Fruit fly (Drosophila melanogaster) whole organism, embryonic: ENCODE measurements around the gene CG5446.

Experiments
- Antp ChIP-seq: fragments of 200-800 bp; sonication (Bioruptor generic); optimal IDR thresholded peaks from 3 replicates; lab custom pipeline; 2016; ENCODE audit warnings: missing biosample characterization, missing genetic modification characterization
- Atf3 ChIP-seq: fragments of 200-800 bp; sonication (Bioruptor generic); optimal IDR thresholded peaks from 3 replicates; lab custom pipeline; 2016; ENCODE audit warnings: missing biosample characterization, missing genetic modification characterization
- B-H1 ChIP-seq: fragments of 200-800 bp; sonication (Bioruptor generic); IDR thresholded peaks from 3 replicates; pipeline ENCODE4 v1.3.6; 2022; ENCODE audit warnings: missing biosample characterization, missing genetic modification characterization
- CG10209 ChIP-seq: fragments of 200-800 bp; sonication (Bioruptor generic); optimal IDR thresholded peaks from 3 replicates; lab custom pipeline; 2017; ENCODE audit warnings: missing biosample characterization, mild to moderate bottlenecking, missing genetic modification characterization, missing genetic modification reagents
- CG10462 ChIP-seq: fragments of 200-800 bp; sonication (Bioruptor generic); optimal IDR thresholded peaks from 2 replicates; lab custom pipeline; 2016; ENCODE audit warnings: missing biosample characterization, missing genetic modification characterization
- CG10543 ChIP-seq: fragments of 200-800 bp; sonication (Bioruptor generic); optimal IDR thresholded peaks from 3 replicates; lab custom pipeline; 2017; ENCODE audit warnings: missing biosample characterization, mild to moderate bottlenecking, missing genetic modification characterization, moderate library complexity
- CG12236 ChIP-seq: fragments of 200-800 bp; sonication (Bioruptor generic); optimal IDR thresholded peaks from 2 replicates; lab custom pipeline; 2016; ENCODE audit warnings: missing biosample characterization, missing genetic modification characterization
- CG12391 ChIP-seq: fragments of 200-800 bp; sonication (Bioruptor generic); optimal IDR thresholded peaks from 3 replicates; lab custom pipeline; 2018; ENCODE audit warnings: missing biosample characterization, mild to moderate bottlenecking, missing genetic modification characterization, moderate library complexity
- CG12744 ChIP-seq: fragments of 200-800 bp; sonication (Bioruptor generic); optimal IDR thresholded peaks from 2 replicates; lab custom pipeline; 2016; ENCODE audit warnings: missing biosample characterization, missing genetic modification characterization
- CG12769 ChIP-seq: fragments of 200-800 bp; sonication (Bioruptor generic); optimal IDR thresholded peaks from 2 replicates; lab custom pipeline; 2019; ENCODE audit warnings: missing biosample characterization, mild to moderate bottlenecking, missing genetic modification characterization, moderate library complexity
- CG13123 ChIP-seq: fragments of 200-800 bp; sonication (Bioruptor generic); optimal IDR thresholded peaks from 2 replicates; lab custom pipeline; 2016; ENCODE audit warnings: missing biosample characterization, missing genetic modification characterization
- CG16779 ChIP-seq: fragments of 200-800 bp; sonication (Bioruptor generic); IDR thresholded peaks from 2 replicates; pipeline ENCODE4 v1.3.6; 2022; ENCODE audit warnings: missing biosample characterization, missing genetic modification characterization
- CG16813 ChIP-seq: fragments of 200-800 bp; sonication (Bioruptor generic); IDR thresholded peaks from 3 replicates; pipeline ENCODE4 v1.3.6; 2022; ENCODE audit warnings: missing biosample characterization, missing genetic modification characterization; ENCODE audit not compliant: partially characterized antibody
- CG18262 ChIP-seq: fragments of 200-800 bp; optimal IDR thresholded peaks from 3 replicates; lab custom pipeline; 2019; ENCODE audit warnings: missing biosample characterization, mild to moderate bottlenecking, missing genetic modification characterization, moderate library complexity
- CG3065 ChIP-seq: fragments of 200-800 bp; sonication (Bioruptor generic); optimal IDR thresholded peaks from 2 replicates; lab custom pipeline; 2016; ENCODE audit warnings: missing biosample characterization, missing genetic modification characterization
- CG31365 ChIP-seq: fragments of 200-800 bp; sonication (Bioruptor generic); optimal IDR thresholded peaks from 2 replicates; lab custom pipeline; 2018; ENCODE audit warnings: missing biosample characterization, mild to moderate bottlenecking, missing genetic modification characterization
- CG31388 ChIP-seq: fragments of 200-800 bp; sonication (Bioruptor generic); optimal IDR thresholded peaks from 2 replicates; lab custom pipeline; 2016; ENCODE audit warnings: missing biosample characterization, missing genetic modification characterization
- CG33557 ChIP-seq: fragments of 200-800 bp; sonication (Bioruptor generic); optimal IDR thresholded peaks from 2 replicates; lab custom pipeline; 2019; ENCODE audit warnings: missing biosample characterization, mild to moderate bottlenecking, missing genetic modification characterization, moderate library complexity
- CG3726 ChIP-seq: fragments of 200-800 bp; sonication (Bioruptor generic); IDR thresholded peaks from 3 replicates; pipeline ENCODE4, ENCODE4 v1.3.6; 2022; ENCODE audit warnings: missing biosample characterization, missing genetic modification characterization
- CG4424 ChIP-seq: fragments of 200-800 bp; sonication (Bioruptor generic); optimal IDR thresholded peaks from 3 replicates; lab custom pipeline; 2016; ENCODE audit warnings: missing biosample characterization, missing genetic modification characterization
- CG4820 ChIP-seq: fragments of 200-800 bp; sonication (Bioruptor generic); optimal IDR thresholded peaks from 3 replicates; lab custom pipeline; 2016; ENCODE audit warnings: missing biosample characterization, missing genetic modification characterization
- CG7357 ChIP-seq: fragments of 200-800 bp; sonication (Bioruptor generic); IDR thresholded peaks from 3 replicates; pipeline ENCODE4 v1.3.6; 2022; ENCODE audit warnings: missing biosample characterization, missing genetic modification characterization
- CG9215 ChIP-seq: fragments of 200-800 bp; sonication (Bioruptor generic); IDR thresholded peaks from 2 replicates; pipeline ENCODE4 v1.3.6; 2022; ENCODE audit warnings: missing biosample characterization, missing genetic modification characterization
- CrebB ChIP-seq: fragments of 200-800 bp; sonication (Bioruptor generic); optimal IDR thresholded peaks from 3 replicates; lab custom pipeline; 2018; ENCODE audit warnings: missing biosample characterization, mild to moderate bottlenecking, missing genetic modification characterization
- E2f2 ChIP-seq: fragments of 200-800 bp; sonication (Bioruptor generic); IDR thresholded peaks from 2 replicates; pipeline ENCODE4 v1.3.6; 2022; ENCODE audit warnings: missing biosample characterization, missing genetic modification characterization
- ERR ChIP-seq: fragments of 200-800 bp; sonication (Bioruptor generic); optimal IDR thresholded peaks from 2 replicates; lab custom pipeline; 2016; ENCODE audit warnings: missing biosample characterization, missing genetic modification characterization
- Ets97D ChIP-seq: fragments of 200-800 bp; sonication (Bioruptor generic); optimal IDR thresholded peaks from 3 replicates; lab custom pipeline; 2016; ENCODE audit warnings: missing biosample characterization, missing genetic modification characterization
- HHEX ChIP-seq: fragments of 200-800 bp; sonication (Bioruptor generic); optimal IDR thresholded peaks from 3 replicates; lab custom pipeline; 2017; ENCODE audit warnings: missing biosample characterization, mild to moderate bottlenecking, missing genetic modification characterization, missing genetic modification reagents
- Hand ChIP-seq: fragments of 200-800 bp; sonication (Bioruptor generic); optimal IDR thresholded peaks from 2 replicates; lab custom pipeline; 2017; ENCODE audit warnings: mild to moderate bottlenecking, missing biosample characterization, missing genetic modification reagents, missing genetic modification characterization
- Hr51 ChIP-seq, 2 experiments: fragments of 200-800 bp; sonication (Bioruptor generic); optimal IDR thresholded peaks; 2 replicates in 1 of 2; 3 replicates in 1 of 2; lab custom pipeline; 2016 to 2018; ENCODE audit warnings: missing biosample characterization in 2 of 2, missing genetic modification characterization in 2 of 2, mild to moderate bottlenecking in 1 of 2, moderate library complexity in 1 of 2
- Hsf ChIP-seq: fragments of 200-800 bp; sonication (Bioruptor generic); optimal IDR thresholded peaks from 3 replicates; lab custom pipeline; 2016; ENCODE audit warnings: missing biosample characterization, missing genetic modification characterization
- Lim3 ChIP-seq: fragments of 200-800 bp; sonication (Bioruptor generic); IDR thresholded peaks from 2 replicates; pipeline ENCODE4 v1.3.6; 2022; ENCODE audit warnings: missing biosample characterization, missing genetic modification characterization
- Oli ChIP-seq: fragments of 200-800 bp; sonication (Bioruptor generic); optimal IDR thresholded peaks from 2 replicates; lab custom pipeline; 2018; ENCODE audit warnings: missing biosample characterization, mild to moderate bottlenecking, missing genetic modification characterization, moderate library complexity
- cas ChIP-seq: fragments of 200-800 bp; sonication (Bioruptor generic); IDR thresholded peaks from 2 replicates; pipeline ENCODE4 v1.3.6; 2022; ENCODE audit warnings: missing biosample characterization, missing genetic modification characterization
- caup ChIP-seq: fragments of 200-800 bp; sonication (Bioruptor generic); optimal IDR thresholded peaks from 3 replicates; lab custom pipeline; 2017; ENCODE audit warnings: missing biosample characterization, mild to moderate bottlenecking, missing genetic modification characterization, moderate library complexity; ENCODE audit not compliant: severe bottlenecking
- dan ChIP-seq: fragments of 200-800 bp; sonication (Bioruptor generic); IDR thresholded peaks from 2 replicates; pipeline ENCODE4 v1.3.6; 2022; ENCODE audit warnings: missing biosample characterization, missing genetic modification characterization
- dati ChIP-seq: fragments of 200-800 bp; sonication (Bioruptor generic); IDR thresholded peaks from 2 replicates; pipeline ENCODE4 v1.3.6; 2022; ENCODE audit warnings: missing biosample characterization, missing genetic modification characterization
- dmrt99B ChIP-seq: fragments of 200-800 bp; sonication (Bioruptor generic); optimal IDR thresholded peaks from 2 replicates; lab custom pipeline; 2018; ENCODE audit warnings: missing biosample characterization, mild to moderate bottlenecking, missing genetic modification characterization, moderate library complexity
- esg ChIP-seq: fragments of 200-800 bp; sonication (Bioruptor generic); conservative IDR thresholded peaks from 2 replicates; pipeline ENCODE4 v1.3.6; 2022; ENCODE audit warnings: missing biosample characterization, missing genetic modification characterization
- grau ChIP-seq: fragments of 200-800 bp; optimal IDR thresholded peaks from 3 replicates; lab custom pipeline; 2019; ENCODE audit warnings: missing biosample characterization, mild to moderate bottlenecking, missing genetic modification characterization, moderate library complexity
- h ChIP-seq: fragments of >200 bp; optimal IDR thresholded peaks from 2 replicates; lab custom pipeline; 2017
- hth ChIP-seq: fragments of >200 bp; optimal IDR thresholded peaks from 2 replicates; lab custom pipeline; 2017; ENCODE audit warnings: inconsistent platforms
- jigr1 ChIP-seq: fragments of 200-800 bp; sonication (Bioruptor generic); IDR thresholded peaks from 3 replicates; pipeline ENCODE4 v1.3.6; 2022; ENCODE audit warnings: missing biosample characterization, missing genetic modification characterization
- p53 ChIP-seq: fragments of 200-800 bp; sonication (Bioruptor generic); optimal IDR thresholded peaks from 2 replicates; lab custom pipeline; 2016; ENCODE audit warnings: missing biosample characterization, missing genetic modification characterization
- phol ChIP-seq: fragments of 200-800 bp; sonication (Bioruptor generic); optimal IDR thresholded peaks from 3 replicates; lab custom pipeline; 2018; ENCODE audit warnings: missing biosample characterization, mild to moderate bottlenecking, missing genetic modification characterization, moderate library complexity
- salm ChIP-seq: fragments of 200-800 bp; sonication (Bioruptor generic); optimal IDR thresholded peaks from 2 replicates; lab custom pipeline; 2018; ENCODE audit warnings: missing biosample characterization, mild to moderate bottlenecking, missing genetic modification characterization
- slou ChIP-seq: fragments of 200-800 bp; sonication (Bioruptor generic); optimal IDR thresholded peaks from 3 replicates; lab custom pipeline; 2016; ENCODE audit warnings: missing biosample characterization, missing genetic modification characterization
- so ChIP-seq: fragments of 200-800 bp; sonication (Bioruptor generic); IDR thresholded peaks from 3 replicates; pipeline ENCODE4 v1.3.6; 2022; ENCODE audit warnings: missing biosample characterization, missing genetic modification characterization
- sqz ChIP-seq: fragments of 200-800 bp; sonication (Bioruptor generic); optimal IDR thresholded peaks from 3 replicates; lab custom pipeline; 2018; ENCODE audit warnings: missing biosample characterization, mild to moderate bottlenecking, missing genetic modification characterization
- sug ChIP-seq: fragments of 200-800 bp; optimal IDR thresholded peaks from 2 replicates; lab custom pipeline; 2019; ENCODE audit warnings: missing biosample characterization, mild to moderate bottlenecking, missing genetic modification characterization, moderate library complexity
- tup ChIP-seq: fragments of 200-800 bp; sonication (Bioruptor generic); optimal IDR thresholded peaks from 2 replicates; lab custom pipeline; 2016; ENCODE audit warnings: missing biosample characterization, mild to moderate bottlenecking, missing genetic modification characterization, moderate library complexity

CG5446 gene

dm6 chr2L:12427487-12428101, at the start of gene CG5446, which contains the start of gene Trm1 (continued):
- TF ChIP-seq phol (tag; lab: Kevin White, UChicago), result peak; percentile 80
- TF ChIP-seq CG12744 (GFP tag; lab: Kevin White, UChicago), result no peak
- peak; percentile 18 for TF ChIP-seq Hand (GFP tag; lab: Kevin White, UChicago)
- TF ChIP-seq CG33557 (GFP tag; lab: Kevin White, UChicago), result peak; percentile 67
- TF ChIP-seq CG4820, result peak; percentile 48
- TF ChIP-seq CG13123 (GFP tag; lab: Kevin White, UChicago), result peak; percentile 37
- TF ChIP-seq ERR (GFP tag; lab: Kevin White, UChicago), result no peak
- no peak for TF ChIP-seq salm
- peak; percentile 69 for TF ChIP-seq CG10543 (GFP tag; lab: Kevin White, UChicago)
- peak; percentile 67 for TF ChIP-seq caup (GFP tag; lab: Kevin White, UChicago)
- TF ChIP-seq CG10462 (GFP tag; lab: Kevin White, UChicago), result peak; percentile 14
- no peak for TF ChIP-seq p53
- TF ChIP-seq Hr51 (GFP tag; optimal IDR thresholded peaks at IDR 0.05; lab: Kevin White, UChicago), result peak; percentile 26 to 82
- TF ChIP-seq sug (tag; lab: Kevin White, UChicago), result peak; percentile 81
- peak; percentile 89 for TF ChIP-seq CG18262 (tag; lab: Kevin White, UChicago)
- peak; percentile 33; the same call in 1 of the 2 replicates for TF ChIP-seq CG9215 (GFP tag; lab: Robert Waterston, UW)
- no peak for TF ChIP-seq CG3065 (GFP tag; lab: Kevin White, UChicago)
- peak; percentile 57 for TF ChIP-seq Oli (tag; lab: Kevin White, UChicago)
- TF ChIP-seq Antp (GFP tag; lab: Kevin White, UChicago), result no peak
- no peak for TF ChIP-seq hth (lab: Kevin White, UChicago)
- TF ChIP-seq CG4424, result peak; percentile 67
- peak; percentile 74 for TF ChIP-seq CG10209 (GFP tag; lab: Kevin White, UChicago)
- TF ChIP-seq CG3726 (GFP tag; lab: Robert Waterston, UW), result no peak
- peak; percentile 82 for TF ChIP-seq grau (tag; lab: Kevin White, UChicago)
- TF ChIP-seq esg (GFP tag; lab: Robert Waterston, UW), result no peak; the same call in 1 of the 2 replicates
- TF ChIP-seq E2f2 (GFP tag; lab: Robert Waterston, UW), result peak; percentile 20; the same call in 1 of the 2 replicates
- TF ChIP-seq Hsf (GFP tag; lab: Kevin White, UChicago), result no peak
- no peak for TF ChIP-seq CrebB (tag; lab: Kevin White, UChicago)
- peak; percentile 12 for TF ChIP-seq sqz (GFP tag; lab: Kevin White, UChicago)
- TF ChIP-seq CG31388 (GFP tag; lab: Kevin White, UChicago), result peak; percentile 17
- TF ChIP-seq dan (GFP tag; lab: Robert Waterston, UW), result no peak
- no peak for TF ChIP-seq Atf3 (GFP tag; lab: Kevin White, UChicago)
- no peak for TF ChIP-seq jigr1 (GFP tag; lab: Robert Waterston, UW)
- no peak for TF ChIP-seq CG12236 (GFP tag; lab: Kevin White, UChicago)
- TF ChIP-seq HHEX, result peak; percentile 46
- TF ChIP-seq CG12769 (tag; lab: Kevin White, UChicago), result no peak
- no peak for TF ChIP-seq CG16813 (GFP tag; lab: Robert Waterston, UW)
- no peak for TF ChIP-seq cas (GFP tag; lab: Robert Waterston, UW)
- no peak for TF ChIP-seq CG31365
- no peak for TF ChIP-seq B-H1 (GFP tag; lab: Robert Waterston, UW)
- TF ChIP-seq Lim3, result no peak
- no peak for TF ChIP-seq dati (GFP tag; lab: Robert Waterston, UW)
- TF ChIP-seq tup (GFP tag; lab: Kevin White, UChicago), result peak; percentile 26
- TF ChIP-seq Ets97D, result peak; percentile 17
- TF ChIP-seq CG7357, result no peak
- no peak for TF ChIP-seq h (lab: Kevin White, UChicago)
- TF ChIP-seq slou, result no peak
- TF ChIP-seq CG12391 (tag; lab: Kevin White, UChicago), result peak; percentile 94
- TF ChIP-seq so (GFP tag; lab: Robert Waterston, UW), result no peak
- TF ChIP-seq dmrt99B (tag; lab: Kevin White, UChicago), result peak; percentile 78
- no peak for TF ChIP-seq CG16779 (GFP tag; lab: Robert Waterston, UW)
